Worm (Caenorhabditis elegans): ENCODE measurements around the gene dnc-2.

dnc-2 gene

DNA sequence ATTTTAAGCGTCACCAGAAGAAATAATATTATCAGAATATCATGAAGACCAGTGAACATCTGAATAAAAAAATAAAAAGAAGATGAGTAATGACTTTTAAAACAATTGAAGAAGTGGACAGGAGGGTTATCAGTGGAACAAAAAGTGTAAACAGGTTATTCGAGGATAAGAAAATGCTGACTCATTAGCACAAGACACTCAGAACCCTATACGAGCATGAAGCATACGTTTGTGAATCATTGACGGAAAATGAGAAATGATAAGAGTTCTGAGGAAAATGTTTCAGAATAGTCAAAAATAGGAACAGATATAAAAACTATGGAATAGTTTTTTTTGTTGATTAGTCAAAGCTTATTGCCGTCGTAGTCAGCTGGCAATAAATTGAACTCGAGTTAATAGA is 7.3 kb upstream of the dnc-2 start, which contains the start of gene zmp-1:
TSS of gene zmp-1 (minus strand) at position 101 of the 400 bp plus-strand sequence.
- TF ChIP-seq lin-54 (GFP tag; optimal IDR thresholded peaks at IDR 0.05) (no peak), cebp-2 (GFP tag; IDR thresholded peaks at IDR 0.05) (no peak), madf-8 (GFP tag; conservative IDR thresholded peaks at IDR 0.05) (no peak), nhr-120 (GFP tag; IDR thresholded peaks at IDR 0.05) (no peak), snpc-1.3 (tag; optimal IDR thresholded peaks at IDR 0.05; ENCODE audit: insufficient read depth) (no peak), efl-1 (GFP tag; optimal IDR thresholded peaks at IDR 0.05) (no peak)

DNA sequence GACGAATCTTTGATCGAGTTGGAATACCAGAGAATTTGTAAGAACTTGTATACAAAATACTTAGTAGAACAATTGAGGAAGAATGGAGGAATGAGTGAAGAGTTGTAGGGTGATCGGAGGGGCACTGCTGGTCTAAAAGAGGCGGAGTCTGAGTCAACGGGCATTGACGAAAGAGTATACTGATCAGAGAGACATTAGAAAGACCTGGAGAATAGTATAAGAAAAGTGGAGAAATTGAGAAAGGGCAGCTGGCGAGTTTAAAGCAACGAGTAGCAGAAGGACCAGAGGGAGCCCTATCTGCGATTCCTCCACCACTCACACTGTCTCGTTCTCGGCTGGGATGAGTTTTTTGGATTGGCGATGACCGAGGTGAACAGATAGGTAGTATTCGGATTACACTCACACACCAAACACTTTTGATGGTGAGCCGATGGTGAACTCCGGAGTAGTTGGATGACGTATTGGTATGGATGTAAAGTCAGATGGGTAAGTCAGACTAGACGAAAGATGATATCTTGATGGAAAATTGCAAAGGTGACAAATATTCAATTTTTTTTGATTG is 6.0 kb upstream of the dnc-2 start, which contains the start of gene EGAP1.5:
TSS of gene EGAP1.5 (plus strand) at position 289 of the 562 bp plus-strand sequence.
- TF ChIP-seq mes-4 (tag; optimal IDR thresholded peaks at IDR 0.05) (no peak), egl-44 (GFP tag; IDR thresholded peaks at IDR 0.05) (no peak), bed-2 (GFP tag; IDR thresholded peaks at IDR 0.05) (no peak), tbx-9 (tag; optimal IDR thresholded peaks at IDR 0.05; ENCODE audit: borderline replicate concordance) (no peak), Y67H2A.10 (GFP tag; conservative IDR thresholded peaks at IDR 0.05) (no peak), him-1 (tag; optimal IDR thresholded peaks at IDR 0.05) (no peak), mel-28 (tag; optimal IDR thresholded peaks at IDR 0.05; ENCODE audit: borderline replicate concordance) (no peak), ceh-100 (GFP tag; IDR thresholded peaks at IDR 0.05) (no peak), somi-1 (GFP tag; optimal IDR thresholded peaks at IDR 0.05) (no peak), efl-1 (GFP tag; optimal IDR thresholded peaks at IDR 0.05) (no peak), ztf-25 (GFP tag; IDR thresholded peaks at IDR 0.05) (no peak), aptf-3 (GFP tag; IDR thresholded peaks at IDR 0.05) (no peak), hsf-1 (GFP tag; IDR thresholded peaks at IDR 0.05) (no peak), ama-1 (optimal IDR thresholded peaks at IDR 0.05) (no peak), ama-1 (GFP tag; optimal IDR thresholded peaks at IDR 0.05) (no peak), B0019.2 (GFP tag; conservative IDR thresholded peaks at IDR 0.05) (no peak), hlh-26 (GFP tag; conservative IDR thresholded peaks at IDR 0.05) (no peak), ZK185.1 (tag; optimal IDR thresholded peaks at IDR 0.05; ENCODE audit: poor library complexity, severe bottlenecking) (no peak)

DNA sequence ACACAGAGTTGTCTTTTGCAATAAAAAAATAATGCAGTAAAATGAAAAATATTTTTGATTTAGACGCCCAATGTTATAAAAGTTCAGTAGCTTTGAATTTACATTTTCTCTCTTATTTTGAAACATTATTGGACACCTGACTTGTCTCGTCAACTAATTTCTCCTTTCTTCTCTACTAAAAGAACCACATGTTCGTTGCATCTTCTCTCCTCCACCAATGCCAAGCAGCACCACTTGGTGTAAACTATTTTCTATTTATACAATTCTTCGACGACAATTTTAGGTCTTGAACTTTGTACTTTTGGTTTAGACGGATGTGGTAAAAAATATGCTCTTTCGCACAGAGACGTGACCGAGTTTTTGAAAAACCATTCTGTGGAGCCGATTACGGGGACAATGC is 5.1 kb upstream of the dnc-2 start:
- TF ChIP-seq F57A8.1 (GFP tag; optimal IDR thresholded peaks at IDR 0.05) (no peak), nfya-1 (tag; optimal IDR thresholded peaks at IDR 0.05; ENCODE audit: borderline replicate concordance, insufficient read depth) (no peak), Y53G8AR.9 (GFP tag; conservative IDR thresholded peaks at IDR 0.05) (no peak), chd-7 (tag; optimal IDR thresholded peaks at IDR 0.05) (no peak), K12H6.12 (tag; optimal IDR thresholded peaks at IDR 0.05) (no peak), pbrm-1 (GFP tag; IDR thresholded peaks at IDR 0.05) (no peak), snpc-3.4 (tag; optimal IDR thresholded peaks at IDR 0.05) (no peak), hmg-1.2 (GFP tag; IDR thresholded peaks at IDR 0.05) (no peak), lsy-27 (tag; optimal IDR thresholded peaks at IDR 0.05; ENCODE audit: borderline replicate concordance, insufficient read depth) (no peak)

DNA sequence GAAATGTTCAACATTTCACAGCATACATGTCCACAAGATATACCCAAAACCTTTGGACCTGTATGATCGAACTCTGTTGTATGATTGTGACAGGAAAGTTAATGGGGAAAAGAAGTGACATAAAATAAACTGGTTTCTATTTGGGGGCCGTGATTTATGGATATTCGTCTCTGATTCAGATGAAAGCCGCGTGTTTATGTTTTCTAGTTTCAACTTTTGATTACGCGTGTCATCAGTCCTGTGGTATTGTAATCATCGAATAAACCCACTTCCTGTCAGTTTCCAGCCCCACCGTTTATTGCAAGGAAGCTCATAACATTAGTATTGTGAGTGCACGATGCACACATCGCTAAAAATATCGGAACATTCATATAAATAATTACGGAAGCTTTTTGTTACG is 3.3 kb downstream of the dnc-2 start:
- TF ChIP-seq mxl-1 (tag; optimal IDR thresholded peaks at IDR 0.05) (no peak), madf-10 (tag; optimal IDR thresholded peaks at IDR 0.05) (no peak), dpff-1 (tag; optimal IDR thresholded peaks at IDR 0.05) (no peak), lir-1 (GFP tag; conservative IDR thresholded peaks at IDR 0.05) (no peak), nhr-179 (tag; optimal IDR thresholded peaks at IDR 0.05) (no peak), nhr-90 (tag; optimal IDR thresholded peaks at IDR 0.05) (no peak), B0261.1 (tag; optimal IDR thresholded peaks at IDR 0.05) (no peak), hmg-20 (GFP tag; IDR thresholded peaks at IDR 0.05) (no peak), K12H6.12 (tag; optimal IDR thresholded peaks at IDR 0.05) (no peak), Y79H2A.3 (GFP tag; conservative IDR thresholded peaks at IDR 0.05) (no peak), T07F8.4 (tag; optimal IDR thresholded peaks at IDR 0.05) (no peak), pbrm-1 (GFP tag; IDR thresholded peaks at IDR 0.05) (no peak), ztf-28 (GFP tag; IDR thresholded peaks at IDR 0.05) (no peak), hsf-1 (GFP tag; IDR thresholded peaks at IDR 0.05) (no peak)

All from whole organism, young adult.